Fruit fly (Drosophila melanogaster) whole organism, pupa: Measurements from ENCODE around the gene CG9297.

Experiments used
- CG10348 ChIP-seq: fragments of 200-800 bp; sonication (Bioruptor generic); IDR thresholded peaks from 2 replicates; pipeline ENCODE4 v1.3.6; 2022; ENCODE audit warnings: missing biosample characterization, missing genetic modification characterization
- CG13204 ChIP-seq: fragments of 200-800 bp; sonication (Bioruptor generic); optimal IDR thresholded peaks from 2 replicates; lab custom pipeline; 2018; ENCODE audit warnings: missing biosample characterization, mild to moderate bottlenecking, missing genetic modification characterization, moderate library complexity
- CG14655 ChIP-seq: fragments of 200-800 bp; sonication (Bioruptor generic); optimal IDR thresholded peaks from 3 replicates; lab custom pipeline; 2017; ENCODE audit warnings: mild to moderate bottlenecking, missing biosample characterization, missing genetic modification reagents, missing genetic modification characterization
- CG15710 ChIP-seq: fragments of 200-800 bp; sonication (Bioruptor generic); optimal IDR thresholded peaks from 2 replicates; lab custom pipeline; 2018; ENCODE audit warnings: missing biosample characterization, mild to moderate bottlenecking, missing genetic modification characterization, moderate library complexity
- CG8159 ChIP-seq: fragments of 200-800 bp; sonication (Bioruptor generic); optimal IDR thresholded peaks from 3 replicates; lab custom pipeline; 2018; ENCODE audit warnings: missing biosample characterization, mild to moderate bottlenecking, missing genetic modification characterization, moderate library complexity
- CG9948 ChIP-seq: fragments of 200-800 bp; sonication (Bioruptor generic); optimal IDR thresholded peaks from 2 replicates; lab custom pipeline; 2018; ENCODE audit warnings: missing biosample characterization, mild to moderate bottlenecking, missing genetic modification characterization, moderate library complexity
- Pif1B ChIP-seq: fragments of 200-800 bp; sonication (Bioruptor generic); optimal IDR thresholded peaks from 3 replicates; lab custom pipeline; 2016; ENCODE audit warnings: missing biosample characterization, missing genetic modification characterization
- Snoo ChIP-seq: fragments of 200-800 bp; sonication (Bioruptor generic); optimal IDR thresholded peaks from 3 replicates; lab custom pipeline; 2017; ENCODE audit warnings: missing biosample characterization, mild to moderate bottlenecking, missing genetic modification characterization, inconsistent platforms
- rn ChIP-seq: fragments of 200-800 bp; sonication (Bioruptor generic); IDR thresholded peaks from 2 replicates; pipeline ENCODE4 v1.3.6; 2022; ENCODE audit warnings: missing biosample characterization, missing genetic modification characterization

DNA sequence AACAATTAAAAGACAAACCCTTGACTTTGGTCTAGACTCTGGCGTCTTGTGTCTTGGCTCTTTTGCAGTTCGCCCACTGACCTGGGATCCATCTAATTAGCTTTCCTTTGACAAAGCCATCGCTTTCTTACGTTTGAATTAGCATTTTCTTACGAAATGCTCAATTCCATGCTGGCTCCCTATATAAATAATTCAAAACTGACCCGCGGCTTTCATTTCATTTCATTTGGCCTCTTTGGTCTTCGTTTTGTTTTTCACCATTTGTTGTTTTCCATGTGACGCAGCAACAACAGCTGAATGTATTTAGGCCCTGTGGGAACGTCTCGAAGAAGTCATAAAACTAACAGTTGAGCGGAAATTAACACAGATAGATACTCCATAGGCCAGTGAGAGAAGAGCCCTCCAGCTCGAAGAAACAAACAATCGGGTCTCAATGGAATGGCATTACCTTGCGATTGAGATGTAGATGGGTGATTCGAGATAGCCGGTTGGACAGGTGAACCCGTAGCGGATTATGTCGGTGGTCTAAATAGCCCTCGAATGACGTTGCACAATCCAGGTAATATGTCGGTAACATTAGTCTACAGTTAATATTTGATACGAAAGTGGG is 47.2 kb upstream of the CG9297 start:
- no peak for TF ChIP-seq CG10348 (GFP tag; lab: Robert Waterston, UW)
- TF ChIP-seq CG8159 = no peak
- no peak for TF ChIP-seq CG13204 (GFP tag; lab: Kevin White, UChicago)
- TF ChIP-seq CG9948 = no peak
- no peak for TF ChIP-seq Snoo (tag; lab: Kevin White, UChicago)
- no peak for TF ChIP-seq Pif1B (GFP tag; lab: Kevin White, UChicago)
- TF ChIP-seq CG15710 (tag; lab: Kevin White, UChicago) = no peak
- no peak for TF ChIP-seq CG14655 (GFP tag; lab: Kevin White, UChicago)
- no peak for TF ChIP-seq rn (GFP tag; lab: Robert Waterston, UW)
